Fruit fly (Drosophila melanogaster) whole organism, adult: Measurements from ENCODE around the gene ClC-a.

Source experiments
- CG11617 ChIP-seq: fragments of 200-800 bp; sonication (Bioruptor generic); optimal IDR thresholded peaks from 2 replicates; lab custom pipeline; 2017; ENCODE audit warnings: mild to moderate bottlenecking, missing biosample characterization, missing genetic modification reagents, missing genetic modification characterization
- CG12768 ChIP-seq: fragments of 200-800 bp; sonication (Bioruptor generic); optimal IDR thresholded peaks from 2 replicates; lab custom pipeline; 2017; ENCODE audit warnings: missing biosample characterization, missing genetic modification characterization, mild to moderate bottlenecking, moderate library complexity, missing genetic modification reagents
- CG14711 ChIP-seq: fragments of 200-800 bp; sonication (Bioruptor generic); optimal IDR thresholded peaks from 2 replicates; lab custom pipeline; 2018; ENCODE audit warnings: missing biosample characterization, mild to moderate bottlenecking, missing genetic modification characterization, moderate library complexity
- CG1620 ChIP-seq: fragments of 200-800 bp; sonication (Bioruptor generic); optimal IDR thresholded peaks from 2 replicates; lab custom pipeline; 2016; ENCODE audit warnings: missing biosample characterization, missing genetic modification characterization
- CG33017 ChIP-seq: fragments of 200-800 bp; sonication (Bioruptor generic); optimal IDR thresholded peaks from 2 replicates; lab custom pipeline; 2018; ENCODE audit warnings: missing biosample characterization, mild to moderate bottlenecking, missing genetic modification characterization, moderate library complexity
- CG5204 ChIP-seq: fragments of 200-800 bp; sonication (Bioruptor generic); optimal IDR thresholded peaks from 2 replicates; lab custom pipeline; 2016; ENCODE audit warnings: missing biosample characterization, missing genetic modification characterization
- CG7045 ChIP-seq: fragments of 200-800 bp; sonication (Bioruptor generic); optimal IDR thresholded peaks from 2 replicates; lab custom pipeline; 2017; ENCODE audit warnings: missing biosample characterization, mild to moderate bottlenecking, missing genetic modification characterization
- CG7101 ChIP-seq: fragments of 200-800 bp; sonication (Bioruptor generic); optimal IDR thresholded peaks from 2 replicates; lab custom pipeline; 2018; ENCODE audit warnings: missing biosample characterization, mild to moderate bottlenecking, missing genetic modification characterization, moderate library complexity
- Clk ChIP-seq: fragments of 200-800 bp; sonication (Bioruptor generic); optimal IDR thresholded peaks from 2 replicates; lab custom pipeline; 2017; ENCODE audit warnings: missing biosample characterization, missing genetic modification characterization
- Crg-1 ChIP-seq: fragments of 200-800 bp; sonication (Bioruptor generic); optimal IDR thresholded peaks from 2 replicates; lab custom pipeline; 2016; ENCODE audit warnings: missing biosample characterization, missing genetic modification characterization
- Hr96 ChIP-seq: fragments of 200-800 bp; sonication (Bioruptor generic); optimal IDR thresholded peaks from 2 replicates; lab custom pipeline; 2016; ENCODE audit warnings: missing biosample characterization, missing genetic modification characterization
- Mnt ChIP-seq: fragments of 200-800 bp; sonication (Bioruptor generic); optimal IDR thresholded peaks from 2 replicates; lab custom pipeline; 2016; ENCODE audit warnings: missing biosample characterization, mild to moderate bottlenecking, missing genetic modification characterization
- bab1 ChIP-seq: fragments of 200-800 bp; sonication (Bioruptor generic); optimal IDR thresholded peaks from 3 replicates; lab custom pipeline; 2019; ENCODE audit warnings: missing biosample characterization, mild to moderate bottlenecking, missing genetic modification characterization, moderate library complexity
- cic ChIP-seq: fragments of 200-800 bp; sonication (Bioruptor generic); optimal IDR thresholded peaks from 2 replicates; lab custom pipeline; 2017; ENCODE audit warnings: missing biosample characterization, mild to moderate bottlenecking, missing genetic modification characterization, moderate library complexity
- cnc ChIP-seq, 2 experiments: fragments of >200 bp; optimal IDR thresholded peaks; 2 replicates each; lab custom pipeline; 2017
- kay ChIP-seq: fragments of 200-800 bp; sonication (Bioruptor generic); peaks from one replicate; lab custom pipeline; 2016; ENCODE audit warnings: missing biosample characterization, missing genetic modification characterization, borderline replicate concordance
- ovo ChIP-seq: fragments of 200-800 bp; sonication (Bioruptor generic); optimal IDR thresholded peaks from 2 replicates; lab custom pipeline; 2016; ENCODE audit warnings: missing biosample characterization, missing genetic modification characterization
- pad ChIP-seq: fragments of 200-800 bp; sonication (Bioruptor generic); optimal IDR thresholded peaks from 3 replicates; lab custom pipeline; 2017; ENCODE audit warnings: missing biosample characterization, missing genetic modification characterization, mild to moderate bottlenecking, moderate library complexity, missing genetic modification reagents
- tj ChIP-seq: fragments of 200-800 bp; sonication (Bioruptor generic); optimal IDR thresholded peaks from 3 replicates; lab custom pipeline; 2017; ENCODE audit warnings: missing biosample characterization, mild to moderate bottlenecking, missing genetic modification characterization, moderate library complexity
- toe ChIP-seq: fragments of 200-800 bp; sonication (Bioruptor generic); optimal IDR thresholded peaks from 2 replicates; lab custom pipeline; 2016; ENCODE audit warnings: missing biosample characterization, missing genetic modification characterization

The ClC-a gene

DNA sequence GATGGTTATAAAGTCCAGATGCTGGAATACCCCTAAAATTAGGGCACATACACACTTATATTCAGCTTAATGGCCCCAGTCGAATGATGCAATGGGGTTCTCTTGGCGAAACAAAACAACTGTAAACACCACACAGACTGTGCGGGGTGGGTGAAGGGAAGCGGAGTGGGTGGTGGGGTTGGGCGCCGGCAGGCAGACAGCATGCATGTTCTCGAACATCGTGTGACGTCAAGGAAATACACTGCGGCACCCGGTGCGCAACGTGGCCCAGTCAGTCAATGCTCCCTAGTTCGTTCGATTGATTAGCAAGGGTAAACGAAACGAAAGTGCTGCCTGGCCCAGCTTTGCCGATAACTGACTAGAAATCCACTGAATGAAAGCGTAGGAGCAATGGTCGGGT is 50.5 kb downstream of the ClC-a start:
- TF ChIP-seq cnc (optimal IDR thresholded peaks at IDR 0.05; lab: Kevin White, UChicago) (no peak), CG14711 (no peak), CG33017 (no peak), CG1620 (GFP tag; lab: Kevin White, UChicago) (no peak), ovo (GFP tag; lab: Kevin White, UChicago) (peak; percentile 8), Hr96 (no peak), kay (GFP tag; lab: Kevin White, UChicago) (peak; percentile 72), toe (no peak), Clk (peak; percentile 57), cic (peak; percentile 20), CG7045 (GFP tag; lab: Kevin White, UChicago) (no peak), CG12768 (GFP tag; lab: Kevin White, UChicago) (peak; percentile 83)

DNA sequence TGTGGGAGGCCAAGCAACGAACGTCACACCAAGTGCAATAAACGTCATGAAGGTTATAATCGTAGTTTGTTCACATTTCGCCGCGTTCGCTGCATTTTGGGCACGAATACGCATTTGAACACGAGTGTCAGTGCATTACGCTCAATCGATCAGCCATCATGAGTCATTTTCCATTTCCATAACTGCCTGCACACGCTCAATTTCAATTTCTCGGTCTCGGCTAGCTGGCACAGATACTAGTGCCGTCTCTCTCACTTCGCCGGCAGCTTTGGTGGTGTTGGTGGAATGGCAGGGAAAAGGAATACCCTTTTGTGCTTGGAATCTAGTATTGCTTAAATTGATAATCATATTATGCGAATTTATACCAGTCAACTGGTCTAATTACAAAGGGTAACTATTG is 51.3 kb downstream of the ClC-a start:
- TF ChIP-seq kay (GFP tag; lab: Kevin White, UChicago) (peak; percentile 98), toe (no peak), tj (GFP tag; lab: Kevin White, UChicago) (peak; percentile 72)

DNA sequence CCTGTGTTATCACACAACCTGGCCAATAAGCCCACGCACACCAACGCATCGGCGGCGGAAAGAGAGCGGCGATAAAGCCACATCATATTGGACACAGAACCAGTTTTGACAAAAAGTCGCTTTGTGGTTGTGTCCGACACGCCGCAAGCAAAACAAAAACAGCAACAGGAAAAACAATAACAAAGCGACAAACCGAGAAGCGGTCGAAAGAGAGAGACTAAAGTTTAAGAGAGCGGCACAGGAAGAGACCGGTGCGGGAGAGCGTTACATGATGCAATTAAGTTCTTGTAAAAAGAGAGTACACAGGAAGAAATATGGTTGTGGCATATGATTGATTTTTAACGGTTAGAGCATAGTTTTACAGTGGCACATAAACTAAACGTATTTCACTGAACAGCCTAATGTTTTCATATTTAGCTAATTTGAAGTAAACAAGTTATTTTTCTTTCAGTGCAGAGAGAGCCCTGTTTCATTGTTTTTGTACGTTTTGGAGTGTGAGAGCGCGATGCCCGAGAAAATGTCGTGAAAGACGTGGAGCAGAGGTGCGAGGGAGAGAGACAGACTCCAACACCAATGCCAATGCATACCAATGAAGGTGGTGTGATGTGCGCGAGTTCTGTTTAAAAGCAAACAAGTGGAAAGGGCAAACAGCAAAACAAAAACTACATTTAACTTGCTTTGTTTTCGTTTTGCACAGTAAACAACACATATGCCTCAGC is 52.2 kb downstream of the ClC-a start:
- TF ChIP-seq tj (GFP tag; lab: Kevin White, UChicago): peak; percentile 97
- TF ChIP-seq toe: peak; percentile 100
- peak; percentile 100 for TF ChIP-seq CG12768 (GFP tag; lab: Kevin White, UChicago)
- peak; percentile 100 for TF ChIP-seq CG7045 (GFP tag; lab: Kevin White, UChicago)
- peak; percentile 99 for TF ChIP-seq Mnt
- peak; percentile 100 for TF ChIP-seq CG33017
- TF ChIP-seq Crg-1 (GFP tag; lab: Kevin White, UChicago): peak; percentile 100
- peak; percentile 100 for TF ChIP-seq Hr96
- TF ChIP-seq CG5204 (GFP tag; lab: Kevin White, UChicago): peak; percentile 100
- TF ChIP-seq ovo (GFP tag; lab: Kevin White, UChicago): peak; percentile 96
- peak; percentile 100 for TF ChIP-seq CG1620 (GFP tag; lab: Kevin White, UChicago)
- TF ChIP-seq cic: peak; percentile 97
- TF ChIP-seq kay (GFP tag; lab: Kevin White, UChicago): peak; percentile 99
- peak; percentile 97 for TF ChIP-seq pad (GFP tag; lab: Kevin White, UChicago)
- TF ChIP-seq cnc (optimal IDR thresholded peaks at IDR 0.05; lab: Kevin White, UChicago): no peak
- peak; percentile 100 for TF ChIP-seq CG11617 (GFP tag; lab: Kevin White, UChicago)
- peak; percentile 99 for TF ChIP-seq bab1
- TF ChIP-seq Clk: peak; percentile 100
- TF ChIP-seq CG7101 (tag; lab: Kevin White, UChicago): peak; percentile 100
- TF ChIP-seq CG14711: peak; percentile 99

DNA sequence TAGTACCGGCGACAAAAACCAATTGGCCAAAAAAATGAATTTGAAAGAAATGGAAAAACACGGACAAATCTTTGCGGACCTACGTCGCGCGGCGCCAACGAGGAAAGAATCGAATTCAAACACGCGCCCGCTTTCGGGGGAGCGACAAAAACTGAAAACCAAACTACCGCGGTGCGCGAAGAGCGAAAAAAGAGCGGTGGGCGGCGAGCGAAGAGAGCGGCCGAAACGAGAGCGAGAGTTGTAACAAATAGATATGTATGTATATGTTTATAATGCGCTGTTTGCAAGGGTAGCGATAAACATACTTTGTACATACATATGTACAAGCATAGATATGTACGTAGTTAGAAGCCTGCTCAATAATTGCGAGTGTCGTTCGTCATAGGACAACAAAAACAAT is 53.0 kb downstream of the ClC-a start:
- no peak for TF ChIP-seq CG33017
- no peak for TF ChIP-seq cnc (optimal IDR thresholded peaks at IDR 0.05; lab: Kevin White, UChicago)
- TF ChIP-seq CG7101 (tag; lab: Kevin White, UChicago): no peak
- no peak for TF ChIP-seq pad (GFP tag; lab: Kevin White, UChicago)
- TF ChIP-seq CG12768 (GFP tag; lab: Kevin White, UChicago): no peak
- TF ChIP-seq CG11617 (GFP tag; lab: Kevin White, UChicago): no peak
- no peak for TF ChIP-seq cic
- no peak for TF ChIP-seq Crg-1 (GFP tag; lab: Kevin White, UChicago)
- TF ChIP-seq kay (GFP tag; lab: Kevin White, UChicago): no peak
- no peak for TF ChIP-seq CG7045 (GFP tag; lab: Kevin White, UChicago)
- TF ChIP-seq CG1620 (GFP tag; lab: Kevin White, UChicago): no peak
- no peak for TF ChIP-seq Hr96
- TF ChIP-seq toe: no peak

DNA sequence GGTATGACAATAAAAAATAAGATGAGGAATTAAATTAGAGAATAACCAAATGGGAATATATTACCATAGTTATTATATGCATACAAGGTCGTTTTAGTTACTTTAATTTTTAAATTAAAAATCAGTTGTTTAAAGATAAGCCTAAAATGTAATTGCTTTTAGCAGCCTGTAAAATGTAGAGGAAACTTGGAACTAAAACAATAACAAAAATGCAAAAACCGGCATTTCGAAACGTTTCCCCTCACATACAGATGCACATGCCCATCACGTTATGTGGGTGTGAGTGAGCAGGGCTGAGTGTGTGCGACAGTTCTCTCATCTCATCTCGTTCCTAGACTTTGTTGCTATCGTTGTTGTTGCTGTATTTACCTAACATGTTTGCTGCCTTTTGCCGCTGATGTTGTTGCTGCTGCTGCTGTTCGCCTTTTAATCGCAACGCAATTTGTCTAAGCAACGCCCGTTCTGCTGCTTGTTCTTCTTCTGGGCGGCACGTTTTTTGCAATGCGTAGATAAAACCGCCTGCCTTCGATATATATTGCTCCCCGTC is 53.7 kb downstream of the ClC-a start:
- TF ChIP-seq toe (no peak), CG7045 (GFP tag; lab: Kevin White, UChicago) (no peak), cic (peak; percentile 31), bab1 (no peak), CG11617 (GFP tag; lab: Kevin White, UChicago) (no peak), CG5204 (GFP tag; lab: Kevin White, UChicago) (no peak), CG14711 (no peak), CG12768 (GFP tag; lab: Kevin White, UChicago) (no peak), cnc (optimal IDR thresholded peaks at IDR 0.05; lab: Kevin White, UChicago) (no peak), Hr96 (no peak), CG7101 (tag; lab: Kevin White, UChicago) (no peak), pad (GFP tag; lab: Kevin White, UChicago) (peak; percentile 94), Crg-1 (GFP tag; lab: Kevin White, UChicago) (no peak), tj (GFP tag; lab: Kevin White, UChicago) (no peak), ovo (GFP tag; lab: Kevin White, UChicago) (peak; percentile 32), Clk (no peak), Mnt (peak; percentile 36), CG33017 (no peak), kay (GFP tag; lab: Kevin White, UChicago) (peak; percentile 96), CG1620 (GFP tag; lab: Kevin White, UChicago) (peak; percentile 35)

DNA sequence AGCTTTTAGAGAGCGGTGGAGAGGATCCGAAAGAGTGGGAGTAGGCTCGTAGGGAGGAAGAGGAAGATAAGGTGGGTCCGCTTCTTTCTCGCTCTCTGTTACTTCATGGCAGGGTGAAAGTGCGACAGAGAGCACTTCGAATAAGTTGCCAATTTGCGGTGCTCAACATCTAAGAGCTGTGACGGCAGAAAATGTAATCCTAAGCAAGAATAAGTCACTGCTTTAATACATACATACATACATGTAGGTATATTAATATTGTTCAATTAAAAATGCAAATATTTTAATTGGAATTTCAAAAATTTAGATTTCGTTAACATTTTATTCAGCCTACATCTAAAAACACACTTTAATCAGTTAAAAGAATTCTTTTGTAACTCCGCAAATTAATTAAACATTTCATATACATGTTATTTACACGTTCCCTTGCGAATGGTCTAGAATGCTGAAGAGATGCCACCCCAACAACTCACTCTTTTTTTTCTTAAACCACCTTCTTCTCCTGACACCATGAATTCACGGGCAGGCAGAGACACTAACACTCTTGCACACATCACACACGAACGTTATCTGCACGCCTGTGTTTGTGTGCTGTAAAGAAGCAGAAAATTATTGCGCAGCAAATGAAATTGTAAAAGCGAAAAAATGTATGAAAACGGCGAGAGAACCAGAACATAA is 54.4 kb downstream of the ClC-a start:
- TF ChIP-seq CG7101 (tag; lab: Kevin White, UChicago) (peak; percentile 53), CG11617 (GFP tag; lab: Kevin White, UChicago) (peak; percentile 75), ovo (GFP tag; lab: Kevin White, UChicago) (peak; percentile 8), tj (GFP tag; lab: Kevin White, UChicago) (peak; percentile 71), CG5204 (GFP tag; lab: Kevin White, UChicago) (no peak), Crg-1 (GFP tag; lab: Kevin White, UChicago) (peak; percentile 22), CG7045 (GFP tag; lab: Kevin White, UChicago) (peak; percentile 37), kay (GFP tag; lab: Kevin White, UChicago) (peak; percentile 94), CG12768 (GFP tag; lab: Kevin White, UChicago) (peak; percentile 60), cnc (optimal IDR thresholded peaks at IDR 0.05; lab: Kevin White, UChicago) (no peak)
